Fruit fly (Drosophila melanogaster): ENCODE data around the gene CG33688.

dm6 chr3L:16182633-16183462 is 16.2 kb upstream of the CG33688 start:
- TF ChIP-seq B-H2 (GFP tag; optimal IDR thresholded peaks at IDR 0.05) (no peak), HLHmδ (GFP tag; optimal IDR thresholded peaks at IDR 0.05) (no peak), gem (tag; optimal IDR thresholded peaks at IDR 0.05) (peak; percentile 23), sens-2 (GFP tag; IDR thresholded peaks at IDR 0.05) (no peak)

Measured in whole organism, embryonic.